Fruit fly (Drosophila melanogaster) whole organism: Measurements from ENCODE around the gene CG9497.

Experiments
- psq ChIP-seq: fragments of >200 bp; optimal IDR thresholded peaks from 2 replicates; lab custom pipeline; 2017
- usp ChIP-seq: fragments of >200 bp; optimal IDR thresholded peaks from 2 replicates; lab custom pipeline; 2017; ENCODE audit warnings: missing biosample characterization, missing genetic modification characterization, mixed read lengths

DNA sequence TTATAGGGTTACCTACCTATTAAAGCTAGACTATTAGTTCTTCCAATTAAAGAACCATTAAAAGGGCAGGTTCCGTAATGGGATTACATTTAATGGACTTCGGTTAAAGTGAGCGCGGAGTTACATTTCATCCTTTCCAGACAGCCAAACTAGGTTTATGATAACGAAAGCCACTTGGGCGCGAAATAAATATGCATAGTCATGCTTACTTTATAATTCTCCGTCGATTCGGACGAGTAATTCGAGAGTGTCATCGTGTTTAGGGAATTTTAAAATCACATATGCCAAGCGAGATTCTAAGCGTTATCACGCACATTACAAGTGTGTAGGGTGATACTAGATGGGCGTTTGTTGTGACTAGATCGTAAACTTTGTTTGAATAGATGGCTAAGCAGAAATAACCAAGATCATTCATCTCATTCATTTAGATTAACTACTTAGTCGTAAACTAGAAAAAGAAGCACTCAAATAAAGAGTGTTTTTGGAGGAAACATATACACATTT lies 8.0 kb downstream of the CG9497 start:
- TF ChIP-seq usp (GFP tag; lab: Kevin White, UChicago) = no peak
- no peak for TF ChIP-seq psq (lab: Kevin White, UChicago)
